Worm (Caenorhabditis elegans) whole organism, midembryonic: ENCODE measurements around the gene H11E01.3.

Experiments
- T22C8.4 ChIP-seq: fragments of 200-800 bp; sonication (Bioruptor generic); IDR thresholded peaks from 2 replicates; pipeline ENCODE4 v1.3.6; 2022; ENCODE audit warnings: missing genetic modification characterization, missing compliant biosample characterization
- cog-1 ChIP-seq: sonication (generic microtip); optimal IDR thresholded peaks from 2 replicates; lab custom pipeline; 2016; ENCODE audit warnings: missing genetic modification characterization, missing compliant biosample characterization
- flt-1 ChIP-seq: fragments of 200-800 bp; sonication (Bioruptor generic); IDR thresholded peaks from 2 replicates; pipeline ENCODE4 v1.3.6; 2022; ENCODE audit warnings: missing genetic modification characterization, missing compliant biosample characterization
- klf-2 ChIP-seq: fragments of 200-800 bp; sonication (Bioruptor generic); conservative IDR thresholded peaks from 2 replicates; pipeline ENCODE4 v1.3.6; 2022; ENCODE audit warnings: missing genetic modification reagents, missing genetic modification characterization, missing compliant biosample characterization
- med-1 ChIP-seq: sonication (generic microtip); optimal IDR thresholded peaks from 2 replicates; lab custom pipeline; 2017; ENCODE audit warnings: missing genetic modification characterization, mild to moderate bottlenecking, missing compliant biosample characterization, antibody characterized with exemption, missing genetic modification reagents; ENCODE audit not compliant: insufficient read depth
- tab-1 ChIP-seq: fragments of 200-800 bp; sonication (Bioruptor generic); IDR thresholded peaks from 2 replicates; pipeline ENCODE4 v1.3.6; 2022; ENCODE audit warnings: missing genetic modification characterization, missing compliant biosample characterization

DNA sequence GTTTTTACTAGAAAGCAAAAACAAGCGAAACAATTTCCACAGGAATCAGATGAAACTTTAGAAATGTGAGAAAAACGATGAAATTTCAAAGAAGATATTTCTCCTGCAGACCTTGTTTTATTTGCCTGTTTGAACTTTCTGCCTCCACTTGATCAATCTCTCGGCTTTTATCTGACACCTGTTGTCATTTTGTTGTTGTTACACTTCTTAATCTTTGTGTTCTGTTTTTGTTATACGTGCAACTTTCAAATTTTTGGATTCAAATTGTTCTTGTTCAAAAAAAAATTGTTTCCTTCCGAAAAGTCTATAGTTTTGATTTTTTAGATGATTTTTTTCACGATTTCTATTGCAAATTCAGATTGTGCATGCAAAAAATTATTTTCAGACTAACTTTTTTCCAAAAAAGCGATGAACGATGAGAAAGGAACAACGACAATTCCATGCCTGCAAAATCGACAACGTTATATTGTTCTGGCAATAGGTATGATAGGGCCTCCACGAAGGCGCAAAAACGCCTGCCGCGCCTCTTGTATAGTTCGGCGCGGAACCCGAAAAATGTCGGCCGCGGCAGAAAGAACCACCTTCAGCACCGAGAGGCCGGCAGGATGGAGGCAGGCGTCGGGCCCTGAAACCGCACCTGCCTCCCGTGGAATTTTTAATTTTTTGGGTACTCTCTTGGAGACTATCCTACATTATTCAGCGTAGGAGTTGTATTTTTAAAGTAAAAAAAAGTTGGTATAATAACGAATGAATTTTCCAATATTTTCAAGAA is 16.2 kb downstream of the H11E01.3 start, which contains the start of gene H11E01.2:
- no peak for TF ChIP-seq flt-1
- TF ChIP-seq med-1 (GFP tag; lab: Kevin White, UChicago): no peak
- TF ChIP-seq tab-1 (GFP tag; lab: Robert Waterston, UW): no peak
- TF ChIP-seq cog-1 (tag; lab: Kevin White, UChicago): no peak
- TF ChIP-seq T22C8.4 (GFP tag; lab: Robert Waterston, UW): no peak
- no peak for TF ChIP-seq klf-2 (GFP tag; lab: Robert Waterston, UW)
